Fruit fly (Drosophila melanogaster): ENCODE data around the gene Osi23.

DNA sequence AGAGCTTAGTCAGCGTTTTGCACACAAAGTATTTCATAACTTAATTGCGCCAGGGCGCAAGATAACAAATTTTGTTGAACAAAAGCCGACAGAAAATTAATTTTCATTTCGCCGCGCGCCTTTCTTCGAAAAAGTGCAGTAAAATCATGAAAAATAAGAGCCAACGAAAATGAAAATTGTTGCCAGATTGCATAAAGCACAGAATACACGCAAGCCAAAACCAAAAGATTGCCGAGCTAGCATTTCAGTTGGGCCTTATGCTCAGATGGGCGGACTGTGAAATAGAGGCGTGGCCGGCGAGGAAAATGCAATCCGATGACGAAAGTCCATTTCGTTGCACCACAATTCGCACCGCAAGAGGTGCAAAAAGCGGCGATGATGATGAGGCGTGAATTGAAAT is 25.8 kb upstream of the Osi23 start:
- TF ChIP-seq ttk (optimal IDR thresholded peaks at IDR 0.05) (no peak), Sin3A (optimal IDR thresholded peaks at IDR 0.05) (no peak), psq (optimal IDR thresholded peaks at IDR 0.05) (no peak), insv (optimal IDR thresholded peaks at IDR 0.05) (no peak)

All from Kc167 (cell line).